Fruit fly (Drosophila melanogaster): ENCODE results near the gene TpnC73F.

TpnC73F gene

DNA sequence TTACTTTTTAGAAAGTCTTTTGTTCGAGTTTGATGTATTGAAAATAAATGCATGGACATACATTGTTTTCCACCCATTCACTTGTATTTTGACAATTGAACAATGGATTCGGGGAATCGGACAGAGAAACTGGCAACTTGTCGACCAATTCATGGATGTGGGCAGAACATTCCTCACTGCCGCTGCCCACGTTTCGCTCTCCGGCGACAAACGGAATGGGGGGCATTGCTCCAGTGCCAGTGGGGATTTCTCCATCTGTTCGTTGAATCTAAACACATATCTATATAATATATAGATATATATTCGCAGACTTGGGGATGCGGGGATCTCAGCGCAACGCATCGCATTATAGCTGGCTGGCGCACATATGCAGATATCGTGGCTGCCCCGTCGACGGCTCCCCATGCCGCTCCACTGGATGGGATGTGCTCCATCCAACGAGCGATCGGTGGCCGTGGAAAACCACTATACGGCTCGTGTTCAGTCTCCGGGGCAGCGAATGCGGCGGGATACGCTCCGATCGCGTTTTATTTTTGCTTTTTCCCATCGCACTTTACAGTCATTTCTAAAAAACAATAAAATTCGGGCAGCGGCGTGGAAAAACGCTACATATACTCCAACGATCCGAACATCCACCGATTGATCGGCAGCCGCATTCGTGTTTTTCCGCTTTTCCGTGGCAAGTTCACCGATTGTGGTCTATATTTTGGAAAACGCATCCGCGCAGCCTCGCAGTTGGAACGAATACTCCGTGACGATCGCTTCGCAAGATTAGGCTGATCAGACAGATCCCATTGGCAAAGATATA, at the start of gene TpnC73F:
Gene TpnC73F, plus strand, starts transcription at position 633 of the 808 bp plus-strand sequence.
- TF ChIP-seq Sox102F (GFP tag; optimal IDR thresholded peaks at IDR 0.05) = no peak
- no peak for TF ChIP-seq CG6163 (GFP tag; IDR thresholded peaks at IDR 0.05)
- no peak for TF ChIP-seq Hr38 (GFP tag; optimal IDR thresholded peaks at IDR 0.05)
- TF ChIP-seq Hr4 (GFP tag; optimal IDR thresholded peaks at IDR 0.05) = no peak
- TF ChIP-seq topi (GFP tag; optimal IDR thresholded peaks at IDR 0.05) = no peak
- no peak for TF ChIP-seq OdsH (GFP tag; optimal IDR thresholded peaks at IDR 0.05)
- TF ChIP-seq CG7368 (GFP tag; optimal IDR thresholded peaks at IDR 0.05) = no peak
- no peak for TF ChIP-seq eg (GFP tag; IDR thresholded peaks at IDR 0.05)
- no peak for TF ChIP-seq dsx (GFP tag; optimal IDR thresholded peaks at IDR 0.05; ENCODE audit: poor library complexity, severe bottlenecking)
- TF ChIP-seq CG31627 (GFP tag; optimal IDR thresholded peaks at IDR 0.05) = no peak
- no peak for TF ChIP-seq CG6792 (GFP tag; optimal IDR thresholded peaks at IDR 0.05)
- no peak for TF ChIP-seq salr (GFP tag; optimal IDR thresholded peaks at IDR 0.05)
- no peak for TF ChIP-seq CG15336 (GFP tag; IDR thresholded peaks at IDR 0.05)
- TF ChIP-seq CG1621 (tag; optimal IDR thresholded peaks at IDR 0.05) = no peak
- TF ChIP-seq pdm3 (GFP tag; optimal IDR thresholded peaks at IDR 0.05) = no peak
- no peak for TF ChIP-seq CG11902 (GFP tag; optimal IDR thresholded peaks at IDR 0.05)

DNA sequence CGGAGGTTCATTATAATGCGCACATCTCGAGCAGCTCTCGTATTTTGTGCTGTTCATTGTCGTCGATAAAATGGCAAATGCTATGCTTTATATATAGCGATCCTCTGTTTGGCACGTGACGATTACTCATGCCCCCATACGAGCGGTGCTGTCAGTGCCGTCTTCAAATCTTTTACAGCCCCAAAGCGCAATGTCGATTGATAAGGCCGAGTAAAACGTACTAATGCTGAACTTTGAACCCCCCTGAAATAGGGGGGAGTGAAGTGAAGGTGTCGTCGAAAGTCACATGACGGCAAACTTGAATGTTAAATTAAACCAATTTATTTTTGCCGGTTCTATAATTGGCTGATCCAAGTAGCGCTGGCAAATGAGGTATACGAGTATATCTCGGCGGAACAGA, 45.6 kb upstream of the TpnC73F start:
- TF ChIP-seq CG16779 (tag; optimal IDR thresholded peaks at IDR 0.05) = peak; percentile 31
- peak; percentile 34 for TF ChIP-seq vri (GFP tag; optimal IDR thresholded peaks at IDR 0.05)
- TF ChIP-seq CG6808 (GFP tag; optimal IDR thresholded peaks at IDR 0.05) = no peak
- no peak for TF ChIP-seq CG3919 (GFP tag; optimal IDR thresholded peaks at IDR 0.05)
- TF ChIP-seq CG15336 (GFP tag; IDR thresholded peaks at IDR 0.05) = no peak
- TF ChIP-seq CG6854 (GFP tag; optimal IDR thresholded peaks at IDR 0.05) = peak; percentile 37
- peak; percentile 91 for TF ChIP-seq svp (GFP tag)
- TF ChIP-seq spab (GFP tag; optimal IDR thresholded peaks at IDR 0.05) = peak; percentile 23
- TF ChIP-seq Gug (GFP tag; IDR thresholded peaks at IDR 0.05) = no peak
- no peak for TF ChIP-seq fkh (GFP tag; optimal IDR thresholded peaks at IDR 0.05)

DNA sequence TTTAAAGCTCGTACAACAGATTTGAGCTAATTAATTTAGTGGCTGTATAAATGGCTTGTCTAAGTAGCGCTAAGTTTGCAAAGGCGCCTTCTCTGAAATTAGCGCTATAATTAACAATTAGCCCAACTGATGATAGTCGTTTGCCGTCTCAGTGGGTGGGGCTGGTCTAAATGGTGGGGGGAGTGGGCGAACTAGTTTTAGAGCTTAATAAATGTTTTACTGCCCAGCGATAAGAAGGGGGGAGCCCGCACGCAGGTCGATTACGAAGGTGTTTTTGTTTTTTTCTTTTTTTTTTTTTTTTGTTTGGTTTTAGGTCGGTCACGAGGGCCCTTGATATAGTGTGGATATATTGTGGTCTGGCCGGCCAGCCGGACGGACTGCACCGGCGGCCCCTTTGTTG, 44.8 kb upstream of the TpnC73F start:
- 0 out of 3 replicates have a peak, but pooled peaks have one; percentile 24 for TF ChIP-seq CG6163 (GFP tag; IDR thresholded peaks at IDR 0.05)
- TF ChIP-seq pdm3 (GFP tag; optimal IDR thresholded peaks at IDR 0.05) = no peak

DNA sequence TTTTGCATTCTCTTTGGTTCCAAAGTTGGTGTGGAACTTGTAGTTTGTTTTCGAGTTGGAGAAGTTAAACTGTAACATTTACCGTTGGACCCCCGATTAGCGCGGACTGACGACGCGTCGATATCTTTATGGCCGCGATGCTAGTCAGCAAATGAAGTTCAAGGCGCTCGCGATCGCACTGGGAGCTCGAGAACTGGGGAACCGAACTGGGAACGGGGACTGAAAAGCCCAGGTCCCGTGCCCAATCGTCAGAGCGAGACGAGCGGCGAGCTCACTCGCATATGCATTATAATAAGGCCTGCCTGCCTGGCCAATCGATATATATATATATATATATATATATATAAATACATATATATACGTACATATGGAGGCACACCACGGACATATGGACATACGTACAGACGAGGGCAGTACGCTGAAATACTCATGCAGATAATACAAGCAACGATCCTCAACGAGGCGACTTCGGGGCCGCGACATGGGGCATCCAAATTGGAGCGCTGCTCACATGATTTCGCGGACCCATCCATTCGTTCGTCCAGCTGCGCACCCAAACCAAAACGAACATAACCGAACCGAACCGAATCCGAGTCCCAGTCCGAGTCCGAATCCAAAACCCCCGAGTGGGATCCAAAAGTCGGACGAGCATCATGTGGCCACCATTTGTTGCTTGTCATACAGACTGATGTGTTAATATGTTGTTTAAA, 43.6 kb upstream of the TpnC73F start:
- TF ChIP-seq CG11294 (GFP tag; IDR thresholded peaks at IDR 0.05) = no peak
- no peak for TF ChIP-seq Ets21C (GFP tag; optimal IDR thresholded peaks at IDR 0.05)
- peak; percentile 11 for TF ChIP-seq CG6854 (GFP tag; optimal IDR thresholded peaks at IDR 0.05)
- no peak for TF ChIP-seq CG8319 (GFP tag; optimal IDR thresholded peaks at IDR 0.05)
- TF ChIP-seq CG15336 (GFP tag; IDR thresholded peaks at IDR 0.05) = no peak
- peak; percentile 54 for TF ChIP-seq vri (GFP tag; optimal IDR thresholded peaks at IDR 0.05)
- no peak for TF ChIP-seq CG1621 (tag; optimal IDR thresholded peaks at IDR 0.05)
- no peak for TF ChIP-seq Blimp-1 (GFP tag; optimal IDR thresholded peaks at IDR 0.05)
- 0 out of 3 replicates have a peak, but pooled peaks have one; percentile 44 for TF ChIP-seq CG6163 (GFP tag; IDR thresholded peaks at IDR 0.05)
- TF ChIP-seq svp (GFP tag) = peak; percentile 96
- peak; percentile 17 to 46 for TF ChIP-seq ss (GFP tag; optimal IDR thresholded peaks at IDR 0.05)
- TF ChIP-seq dsx (GFP tag; optimal IDR thresholded peaks at IDR 0.05; ENCODE audit: poor library complexity, severe bottlenecking) = peak; percentile 6
- TF ChIP-seq CG3032 (tag; optimal IDR thresholded peaks at IDR 0.05) = no peak

Data from whole organism, prepupa.